Worm (Caenorhabditis elegans) whole organism, early embryonic: ENCODE results near the gene T06E6.10.

Experiments used
- F13C5.2 ChIP-seq: sonication (generic microtip); optimal IDR thresholded peaks from 2 replicates; lab custom pipeline; 2017; ENCODE audit warnings: mild to moderate bottlenecking, missing genetic modification characterization, inconsistent platforms, missing compliant biosample characterization
- ama-1 ChIP-seq: fragments of 150-350 bp; optimal IDR thresholded peaks from 2 replicates; lab custom pipeline; 2014
- ceh-13 ChIP-seq: fragments of 200-800 bp; sonication (Bioruptor generic); optimal IDR thresholded peaks from 2 replicates; lab custom pipeline; 2018; ENCODE audit warnings: mild to moderate bottlenecking, missing genetic modification characterization, missing compliant biosample characterization
- ceh-36 ChIP-seq: sonication (generic microtip); optimal IDR thresholded peaks from 2 replicates; lab custom pipeline; 2016; ENCODE audit warnings: missing genetic modification characterization, inconsistent platforms, missing compliant biosample characterization
- ets-7 ChIP-seq: sonication (generic microtip); optimal IDR thresholded peaks from 2 replicates; lab custom pipeline; 2016; ENCODE audit warnings: missing genotype, missing genetic modification characterization, missing compliant biosample characterization
- flt-1 ChIP-seq: fragments of 200-800 bp; sonication (Bioruptor generic); IDR thresholded peaks from 2 replicates; pipeline ENCODE4 v1.3.6; 2022; ENCODE audit warnings: missing genetic modification characterization, missing compliant biosample characterization
- hmbx-1 ChIP-seq: sonication (generic microtip); optimal IDR thresholded peaks from 2 replicates; lab custom pipeline; 2016; ENCODE audit warnings: mild to moderate bottlenecking, missing genetic modification characterization, missing compliant biosample characterization
- hmg-4 ChIP-seq: fragments of 200-800 bp; sonication (Bioruptor generic); optimal IDR thresholded peaks from 2 replicates; lab custom pipeline; 2018; ENCODE audit warnings: mild to moderate bottlenecking, missing genetic modification characterization, missing compliant biosample characterization
- pes-1 ChIP-seq: fragments of 200-800 bp; sonication (Bioruptor generic); IDR thresholded peaks from 2 replicates; pipeline ENCODE4 v1.3.6; 2022; ENCODE audit warnings: missing genetic modification reagents, missing genetic modification characterization, missing compliant biosample characterization
- scrt-1 ChIP-seq: fragments of 200-800 bp; sonication (Bioruptor generic); IDR thresholded peaks from 2 replicates; pipeline ENCODE4 v1.3.6; 2022; ENCODE audit warnings: missing genetic modification characterization, missing compliant biosample characterization
- tbx-11 ChIP-seq: fragments of 200-800 bp; sonication (Bioruptor generic); IDR thresholded peaks from 2 replicates; pipeline ENCODE4 v1.3.6; 2022; ENCODE audit warnings: missing genetic modification characterization, missing compliant biosample characterization
- tbx-37 ChIP-seq: fragments of 200-800 bp; sonication (Bioruptor generic); conservative IDR thresholded peaks from 2 replicates; pipeline ENCODE4 v1.3.6; 2022; ENCODE audit warnings: missing genetic modification reagents, missing genetic modification characterization, missing compliant biosample characterization
- tra-4 ChIP-seq: sonication (generic microtip); optimal IDR thresholded peaks from 2 replicates; lab custom pipeline; 2017; ENCODE audit warnings: missing genetic modification characterization, missing compliant biosample characterization

- TF ChIP-seq ama-1 (lab: Kevin White, UChicago) (no peak), pes-1 (no peak), scrt-1 (GFP tag; lab: Robert Waterston, UW) (no peak), F13C5.2 (tag; lab: Kevin White, UChicago) (no peak), hmg-4 (no peak), flt-1 (GFP tag; lab: Robert Waterston, UW) (no peak), ets-7 (tag; lab: Kevin White, UChicago) (no peak), tbx-37 (GFP tag; lab: Robert Waterston, UW) (no peak), ceh-36 (no peak), ceh-13 (GFP tag; lab: Kevin White, UChicago) (no peak), hmbx-1 (no peak), tra-4 (tag; lab: Kevin White, UChicago) (no peak), tbx-11 (GFP tag; lab: Robert Waterston, UW) (no peak)
These were observed 27.5 kb downstream of the T06E6.10 start, which contains the start of gene srh-239 for ce11 chrV:15445437-15445836.
